Worm (Caenorhabditis elegans) whole organism, L4 larva: ENCODE data around the gene Y54F10AM.6.

ENCODE experiments used
- D1046.2 ChIP-seq: fragments of 200-800 bp; sonication (Bioruptor generic); IDR thresholded peaks from 2 replicates; pipeline ENCODE4 v1.3.6; 2022; ENCODE audit warnings: missing genetic modification characterization, missing compliant biosample characterization
- F37D6.2 ChIP-seq: sonication (generic microtip); optimal IDR thresholded peaks from 2 replicates; lab custom pipeline; 2016; ENCODE audit warnings: mild to moderate bottlenecking, missing genetic modification characterization, missing compliant biosample characterization
- ama-1 ChIP-seq: fragments of 150-350 bp; optimal IDR thresholded peaks from 2 replicates; lab custom pipeline; 2014; ENCODE audit warnings: inconsistent platforms, mixed read lengths
- ces-1 ChIP-seq: fragments of 150-350 bp; sonication (generic microtip); optimal IDR thresholded peaks from 4 replicates; lab custom pipeline; 2014; ENCODE audit warnings: missing biosample characterization, missing genetic modification reagents, missing genetic modification characterization
- daf-19 ChIP-seq: fragments of 200-800 bp; sonication (Bioruptor generic); conservative IDR thresholded peaks from 2 replicates; pipeline ENCODE4 v1.3.6; 2022; ENCODE audit warnings: missing genetic modification characterization, missing compliant biosample characterization
- hlh-30 ChIP-seq: sonication (generic microtip); optimal IDR thresholded peaks from 2 replicates; lab custom pipeline; 2017; ENCODE audit warnings: antibody characterized with exemption, mild to moderate bottlenecking, missing genetic modification characterization, missing compliant biosample characterization; ENCODE audit not compliant: insufficient read depth
- lir-3 ChIP-seq: sonication (generic microtip); optimal IDR thresholded peaks from 2 replicates; lab custom pipeline; 2016; ENCODE audit warnings: mild to moderate bottlenecking, missing genetic modification characterization, missing compliant biosample characterization
- mdt-29 ChIP-seq: fragments of 200-800 bp; sonication (Bioruptor generic); IDR thresholded peaks from 2 replicates; pipeline ENCODE4 v1.3.6; 2022; ENCODE audit warnings: missing genetic modification reagents, missing genetic modification characterization, missing compliant biosample characterization
- nhr-25 ChIP-seq: sonication (generic microtip); optimal IDR thresholded peaks from 2 replicates; lab custom pipeline; 2017; ENCODE audit warnings: missing genetic modification characterization, mild to moderate bottlenecking, missing compliant biosample characterization, antibody characterized with exemption, moderate library complexity, borderline replicate concordance; ENCODE audit not compliant: insufficient read depth
- snpc-4 ChIP-seq: fragments of 150-350 bp; optimal IDR thresholded peaks from 2 replicates; lab custom pipeline; 2014; ENCODE audit warnings: missing biosample characterization, missing genetic modification characterization

DNA sequence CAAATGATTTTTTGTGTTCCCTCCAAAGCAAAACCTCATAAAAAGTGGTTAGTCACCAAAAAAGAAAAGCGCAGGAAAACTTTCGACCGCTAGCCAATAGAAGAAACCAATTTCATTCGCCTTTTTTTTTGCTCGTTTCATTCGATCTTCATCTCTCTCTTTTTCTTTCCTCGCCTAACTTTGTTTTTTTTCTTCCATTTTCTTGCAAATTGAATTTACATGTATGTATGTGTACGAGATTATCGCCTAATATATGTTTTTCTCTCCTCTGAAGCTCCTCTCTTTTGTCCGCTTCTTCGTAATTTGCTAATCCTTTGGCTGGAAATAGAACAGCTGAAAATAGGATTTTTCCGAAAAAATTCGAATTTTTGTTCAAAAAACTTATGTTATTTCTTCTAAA lies 43.8 kb downstream of the Y54F10AM.6 start:
- TF ChIP-seq ces-1 (GFP tag; lab: Kevin White, UChicago) (peak; percentile 81), mdt-29 (no peak), F37D6.2 (tag; lab: Kevin White, UChicago) (no peak), daf-19 (GFP tag; lab: Robert Waterston, UW) (no peak), snpc-4 (tag; lab: Kevin White, UChicago) (no peak), ama-1 (no peak), D1046.2 (no peak), hlh-30 (tag; lab: Kevin White, UChicago) (no peak), nhr-25 (tag; lab: Kevin White, UChicago) (no peak), lir-3 (tag; lab: Kevin White, UChicago) (no peak)
